Worm (Caenorhabditis elegans): ENCODE measurements around the gene pro-2.

pro-2 gene

DNA sequence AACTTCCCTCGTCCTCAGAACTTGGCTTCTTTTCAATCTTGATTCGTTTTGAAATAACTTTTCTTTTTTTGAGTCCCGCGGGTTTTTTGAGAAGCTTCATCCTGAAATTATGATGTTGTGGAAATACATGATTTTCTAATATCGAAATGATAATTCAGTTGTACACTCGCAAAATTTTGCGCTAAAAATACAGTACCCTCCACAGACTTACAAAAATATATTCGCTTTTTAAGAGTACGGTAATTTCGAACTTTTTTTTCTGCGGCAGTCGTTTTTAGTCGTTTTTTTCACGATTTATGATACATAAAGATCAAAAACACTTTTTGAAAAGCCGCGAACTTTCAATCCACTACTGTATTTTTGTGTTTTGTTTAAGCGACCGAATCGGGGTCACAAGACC lies at the start of gene pro-2:
Gene pro-2, minus strand, starts transcription at position 101 of the 400 bp plus-strand sequence.
- no peak for TF ChIP-seq tra-4 (tag; optimal IDR thresholded peaks at IDR 0.05)
- no peak for TF ChIP-seq ama-1 (optimal IDR thresholded peaks at IDR 0.05)
- TF ChIP-seq flt-1 (GFP tag; IDR thresholded peaks at IDR 0.05), result no peak
- no peak for TF ChIP-seq hmbx-1 (tag; optimal IDR thresholded peaks at IDR 0.05)
- no peak for TF ChIP-seq ceh-36 (tag; optimal IDR thresholded peaks at IDR 0.05)
- no peak for TF ChIP-seq ceh-13 (GFP tag; optimal IDR thresholded peaks at IDR 0.05)
- no peak for TF ChIP-seq pes-1 (GFP tag; IDR thresholded peaks at IDR 0.05)
- no peak for TF ChIP-seq F13C5.2 (tag; optimal IDR thresholded peaks at IDR 0.05)
- no peak for TF ChIP-seq tbx-37 (GFP tag; conservative IDR thresholded peaks at IDR 0.05)
- no peak for TF ChIP-seq B0310.2 (tag; optimal IDR thresholded peaks at IDR 0.05)
- TF ChIP-seq hmg-4 (GFP tag; optimal IDR thresholded peaks at IDR 0.05), result no peak

DNA sequence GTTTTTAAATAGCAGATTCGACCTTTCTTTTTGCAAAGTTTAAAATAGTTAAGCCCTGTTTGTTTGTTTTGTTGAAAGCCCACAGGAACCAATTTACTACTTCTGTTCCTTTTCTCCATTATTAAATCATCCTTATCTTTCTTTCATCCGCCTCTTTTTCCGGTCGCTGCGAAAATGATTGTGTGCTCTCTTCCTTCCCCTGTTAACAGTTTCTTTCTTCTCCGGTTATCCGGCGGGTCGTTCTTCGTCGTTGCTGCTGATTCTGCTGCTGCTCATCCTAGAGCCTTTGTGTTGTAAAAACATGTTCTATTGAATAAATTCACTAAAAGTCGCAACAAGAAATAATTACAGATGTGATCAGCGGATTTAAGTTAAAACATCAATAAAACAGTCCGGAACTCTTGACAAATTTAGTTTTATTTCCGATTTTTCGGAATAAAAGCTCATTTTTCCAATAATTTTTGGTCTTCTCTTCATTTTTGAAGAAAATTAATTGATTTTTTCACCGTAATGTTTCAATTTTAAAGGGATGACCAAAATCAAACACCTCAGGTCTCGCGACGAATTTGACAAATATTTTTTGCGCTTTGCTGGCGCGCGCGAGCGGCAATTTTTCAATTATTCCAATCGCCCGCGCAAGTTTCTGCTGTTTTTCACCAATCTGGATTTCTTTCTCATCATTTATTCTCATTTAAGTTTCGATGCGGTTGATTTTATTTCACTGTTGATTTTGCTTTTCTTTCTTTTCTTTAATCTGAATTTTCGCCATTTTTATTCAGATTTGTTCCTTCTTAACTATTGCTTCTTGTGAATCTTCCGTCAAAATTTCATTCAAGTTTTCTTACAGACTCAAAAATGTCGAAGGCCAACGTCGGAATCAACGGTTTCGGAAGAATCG lies 48.6 kb upstream of the pro-2 start, which contains the start of gene gpd-1:
Gene gpd-1, plus strand, starts transcription at position 848 of the 898 bp plus-strand sequence.
- no peak for TF ChIP-seq tbx-37 (GFP tag; conservative IDR thresholded peaks at IDR 0.05)
- TF ChIP-seq ama-1 (optimal IDR thresholded peaks at IDR 0.05), result no peak
- TF ChIP-seq flt-1 (GFP tag; IDR thresholded peaks at IDR 0.05), result no peak
- no peak for TF ChIP-seq hmbx-1 (tag; optimal IDR thresholded peaks at IDR 0.05)
- no peak for TF ChIP-seq aly-1 (tag; optimal IDR thresholded peaks at IDR 0.05)
- TF ChIP-seq B0310.2 (tag; optimal IDR thresholded peaks at IDR 0.05), result no peak
- no peak for TF ChIP-seq ceh-36 (tag; optimal IDR thresholded peaks at IDR 0.05)
- TF ChIP-seq ceh-13 (GFP tag; optimal IDR thresholded peaks at IDR 0.05), result no peak
- TF ChIP-seq tra-4 (tag; optimal IDR thresholded peaks at IDR 0.05), result no peak
- no peak for TF ChIP-seq ets-7 (tag; optimal IDR thresholded peaks at IDR 0.05)
- TF ChIP-seq hmg-4 (GFP tag; optimal IDR thresholded peaks at IDR 0.05), result no peak
- TF ChIP-seq hnd-1 (tag; optimal IDR thresholded peaks at IDR 0.05), result no peak
- TF ChIP-seq scrt-1 (GFP tag; IDR thresholded peaks at IDR 0.05), result no peak
- TF ChIP-seq F13C5.2 (tag; optimal IDR thresholded peaks at IDR 0.05), result no peak
- TF ChIP-seq sea-1 (GFP tag; conservative IDR thresholded peaks at IDR 0.05), result no peak
- no peak for TF ChIP-seq tbx-11 (GFP tag; IDR thresholded peaks at IDR 0.05)
- no peak for TF ChIP-seq pes-1 (GFP tag; IDR thresholded peaks at IDR 0.05)

DNA sequence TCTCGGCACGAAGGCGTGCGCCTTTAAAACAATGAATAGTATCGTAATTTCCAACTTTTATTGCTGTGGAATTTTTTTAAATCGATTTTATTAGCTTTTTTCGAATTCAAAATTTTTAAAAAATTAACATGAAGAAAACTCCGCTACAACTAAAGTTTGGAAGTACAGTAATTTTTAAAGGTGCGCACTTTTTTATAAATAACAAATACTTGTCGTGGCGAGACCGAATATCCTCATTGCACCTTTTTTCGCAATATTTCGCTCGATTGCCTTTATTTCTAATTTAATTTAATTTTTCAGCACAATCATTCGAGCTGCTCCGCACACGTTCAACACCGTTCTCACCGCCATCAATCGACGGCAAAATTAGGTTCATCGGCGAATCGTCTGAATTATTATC lies 45.9 kb upstream of the pro-2 start, which contains the start of the genes T09F3.2 and T09F3.7:
Gene T09F3.2, plus strand, starts transcription at position 301 of the 400 bp plus-strand sequence.
Gene T09F3.7, plus strand, starts transcription at position 315 of the 400 bp plus-strand sequence.
- TF ChIP-seq pes-1 (GFP tag; IDR thresholded peaks at IDR 0.05) (no peak), tbx-11 (GFP tag; IDR thresholded peaks at IDR 0.05) (no peak), B0310.2 (tag; optimal IDR thresholded peaks at IDR 0.05) (no peak), hmg-4 (GFP tag; optimal IDR thresholded peaks at IDR 0.05) (no peak), flt-1 (GFP tag; IDR thresholded peaks at IDR 0.05) (no peak), aly-1 (tag; optimal IDR thresholded peaks at IDR 0.05) (no peak)

DNA sequence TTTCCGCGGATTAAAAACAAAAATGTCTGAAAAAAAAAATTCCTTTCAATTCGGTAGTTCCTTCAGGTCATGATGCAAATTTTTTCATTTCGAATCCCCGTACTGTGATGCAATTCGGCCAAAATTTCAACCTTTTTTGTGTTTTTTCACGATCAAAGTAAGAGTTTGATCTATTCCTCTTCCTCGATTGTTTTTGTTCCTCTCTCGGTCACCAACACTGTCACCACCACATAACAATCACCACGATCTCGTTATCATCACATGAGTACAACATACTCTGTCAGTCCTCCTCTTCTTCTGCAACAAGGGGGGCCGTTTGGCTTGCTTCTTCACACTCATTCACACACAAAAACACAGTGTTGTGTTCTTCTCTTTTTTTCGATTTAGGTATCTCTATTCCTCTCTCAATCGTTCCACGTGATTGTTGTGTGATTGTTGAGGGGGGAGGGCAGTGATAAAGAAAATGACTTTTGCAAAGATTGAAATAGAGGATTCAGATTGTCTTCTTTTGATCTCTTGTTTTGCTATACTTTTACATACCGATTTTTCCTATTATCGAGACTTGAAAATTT lies 45.4 kb upstream of the pro-2 start:
- TF ChIP-seq sea-1 (GFP tag; conservative IDR thresholded peaks at IDR 0.05), result no peak

DNA sequence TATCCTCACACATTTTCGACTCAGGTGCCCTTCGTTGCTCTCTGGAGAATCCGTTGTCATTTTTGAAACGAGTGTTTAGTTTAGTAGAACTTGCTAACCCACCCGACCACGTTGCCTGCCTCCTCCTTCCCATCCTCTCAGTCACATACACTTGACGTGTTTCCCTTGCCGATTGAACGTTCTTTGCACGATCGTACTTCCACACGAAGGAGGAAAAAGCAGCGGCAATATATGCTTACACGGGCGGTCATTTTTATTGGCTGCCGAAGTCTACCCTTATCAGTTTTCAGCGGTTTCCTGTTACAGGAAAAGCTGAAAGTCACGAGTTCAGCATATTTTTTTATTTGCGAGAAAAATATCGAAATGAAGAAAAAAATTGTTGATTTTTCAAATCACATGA lies 44.9 kb upstream of the pro-2 start:
- TF ChIP-seq hmbx-1 (tag; optimal IDR thresholded peaks at IDR 0.05) (no peak), ets-7 (tag; optimal IDR thresholded peaks at IDR 0.05) (no peak), B0310.2 (tag; optimal IDR thresholded peaks at IDR 0.05) (no peak), aly-1 (tag; optimal IDR thresholded peaks at IDR 0.05) (no peak), hmg-4 (GFP tag; optimal IDR thresholded peaks at IDR 0.05) (no peak), hnd-1 (tag; optimal IDR thresholded peaks at IDR 0.05) (no peak), sea-1 (GFP tag; conservative IDR thresholded peaks at IDR 0.05) (no peak), scrt-1 (GFP tag; IDR thresholded peaks at IDR 0.05) (no peak), ama-1 (optimal IDR thresholded peaks at IDR 0.05) (no peak), ceh-13 (GFP tag; optimal IDR thresholded peaks at IDR 0.05) (no peak)

DNA sequence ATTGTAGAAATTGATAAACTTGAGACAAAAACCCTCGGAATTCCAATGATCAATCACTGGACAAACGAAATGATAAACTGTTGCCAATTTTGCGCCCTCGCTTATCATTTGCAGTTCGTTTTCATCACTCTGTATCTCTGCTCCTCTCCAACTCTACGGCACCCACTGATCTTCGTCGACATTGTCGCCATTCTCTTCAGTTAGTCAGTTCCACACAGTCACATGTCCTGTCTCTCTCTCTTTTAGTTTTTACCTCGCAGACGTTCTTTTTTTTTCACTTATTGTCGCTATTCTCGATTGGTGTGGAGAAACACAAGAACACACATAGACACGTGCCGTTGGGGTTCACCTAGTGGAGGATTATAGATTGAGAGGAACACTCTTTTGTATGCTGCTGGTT lies 44.1 kb upstream of the pro-2 start:
- TF ChIP-seq aly-1 (tag; optimal IDR thresholded peaks at IDR 0.05) (no peak), scrt-1 (GFP tag; IDR thresholded peaks at IDR 0.05) (no peak), flt-1 (GFP tag; IDR thresholded peaks at IDR 0.05) (no peak), tra-4 (tag; optimal IDR thresholded peaks at IDR 0.05) (no peak), tbx-11 (GFP tag; IDR thresholded peaks at IDR 0.05) (no peak), hmbx-1 (tag; optimal IDR thresholded peaks at IDR 0.05) (no peak), pes-1 (GFP tag; IDR thresholded peaks at IDR 0.05) (no peak), ama-1 (optimal IDR thresholded peaks at IDR 0.05) (no peak), hnd-1 (tag; optimal IDR thresholded peaks at IDR 0.05) (no peak), tbx-37 (GFP tag; conservative IDR thresholded peaks at IDR 0.05) (no peak), B0310.2 (tag; optimal IDR thresholded peaks at IDR 0.05) (no peak), ets-7 (tag; optimal IDR thresholded peaks at IDR 0.05) (no peak), F13C5.2 (tag; optimal IDR thresholded peaks at IDR 0.05) (no peak), hmg-4 (GFP tag; optimal IDR thresholded peaks at IDR 0.05) (no peak), ceh-13 (GFP tag; optimal IDR thresholded peaks at IDR 0.05) (no peak), sea-1 (GFP tag; conservative IDR thresholded peaks at IDR 0.05) (no peak), ceh-36 (tag; optimal IDR thresholded peaks at IDR 0.05) (no peak)

DNA sequence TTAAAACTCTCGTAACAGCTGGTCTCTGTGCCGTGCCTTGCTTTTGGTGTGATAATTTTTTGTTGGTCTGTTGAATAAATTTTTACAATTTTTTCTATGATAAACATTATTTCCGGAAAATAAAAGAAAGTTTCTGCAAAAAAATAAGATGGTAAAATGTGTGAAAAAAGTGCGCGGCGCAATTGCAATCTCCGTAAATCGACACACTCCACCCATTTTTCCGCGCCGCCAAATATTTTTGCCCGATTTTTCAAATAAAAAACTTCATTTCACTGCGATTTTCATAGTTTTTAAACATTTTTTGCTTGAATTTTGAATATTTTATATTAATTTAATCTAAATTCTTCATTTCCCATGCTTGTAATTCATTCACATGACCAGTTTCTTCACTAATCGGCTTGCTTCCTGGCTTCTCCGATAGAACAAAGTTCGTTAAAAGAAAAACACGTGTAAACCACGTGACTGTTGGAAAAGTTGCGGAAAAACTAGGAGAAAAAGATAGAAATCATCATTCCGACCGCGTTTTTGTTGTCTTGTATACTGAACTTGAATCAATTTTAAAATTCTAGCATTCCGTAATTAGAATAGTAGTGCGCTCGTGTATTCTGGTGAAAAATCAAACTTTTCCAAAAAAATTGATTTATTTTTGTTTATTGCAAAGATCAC lies 43.3 kb upstream of the pro-2 start:
- TF ChIP-seq hmbx-1 (tag; optimal IDR thresholded peaks at IDR 0.05) (peak; percentile 51), B0310.2 (tag; optimal IDR thresholded peaks at IDR 0.05) (peak; percentile 61), flt-1 (GFP tag; IDR thresholded peaks at IDR 0.05) (peak; percentile 50; the same call in 1 of the 2 replicates), tbx-37 (GFP tag; conservative IDR thresholded peaks at IDR 0.05) (no peak), pes-1 (GFP tag; IDR thresholded peaks at IDR 0.05) (peak; percentile 76), hmg-4 (GFP tag; optimal IDR thresholded peaks at IDR 0.05) (peak; percentile 20), F13C5.2 (tag; optimal IDR thresholded peaks at IDR 0.05) (peak; percentile 91), tra-4 (tag; optimal IDR thresholded peaks at IDR 0.05) (no peak), ceh-36 (tag; optimal IDR thresholded peaks at IDR 0.05) (peak; percentile 20), ama-1 (optimal IDR thresholded peaks at IDR 0.05) (no peak), sea-1 (GFP tag; conservative IDR thresholded peaks at IDR 0.05) (peak; percentile 74; the same call in 1 of the 2 replicates), aly-1 (tag; optimal IDR thresholded peaks at IDR 0.05) (no peak), tbx-11 (GFP tag; IDR thresholded peaks at IDR 0.05) (peak; percentile 72), ets-7 (tag; optimal IDR thresholded peaks at IDR 0.05) (no peak), hnd-1 (tag; optimal IDR thresholded peaks at IDR 0.05) (peak; percentile 31), ceh-13 (GFP tag; optimal IDR thresholded peaks at IDR 0.05) (peak; percentile 47), scrt-1 (GFP tag; IDR thresholded peaks at IDR 0.05) (0 out of 2 replicates have a peak, but pooled peaks have one; percentile 25)
